Fruit fly (Drosophila melanogaster): Measurements from ENCODE around the gene CG43815.

CG43815 gene

DNA sequence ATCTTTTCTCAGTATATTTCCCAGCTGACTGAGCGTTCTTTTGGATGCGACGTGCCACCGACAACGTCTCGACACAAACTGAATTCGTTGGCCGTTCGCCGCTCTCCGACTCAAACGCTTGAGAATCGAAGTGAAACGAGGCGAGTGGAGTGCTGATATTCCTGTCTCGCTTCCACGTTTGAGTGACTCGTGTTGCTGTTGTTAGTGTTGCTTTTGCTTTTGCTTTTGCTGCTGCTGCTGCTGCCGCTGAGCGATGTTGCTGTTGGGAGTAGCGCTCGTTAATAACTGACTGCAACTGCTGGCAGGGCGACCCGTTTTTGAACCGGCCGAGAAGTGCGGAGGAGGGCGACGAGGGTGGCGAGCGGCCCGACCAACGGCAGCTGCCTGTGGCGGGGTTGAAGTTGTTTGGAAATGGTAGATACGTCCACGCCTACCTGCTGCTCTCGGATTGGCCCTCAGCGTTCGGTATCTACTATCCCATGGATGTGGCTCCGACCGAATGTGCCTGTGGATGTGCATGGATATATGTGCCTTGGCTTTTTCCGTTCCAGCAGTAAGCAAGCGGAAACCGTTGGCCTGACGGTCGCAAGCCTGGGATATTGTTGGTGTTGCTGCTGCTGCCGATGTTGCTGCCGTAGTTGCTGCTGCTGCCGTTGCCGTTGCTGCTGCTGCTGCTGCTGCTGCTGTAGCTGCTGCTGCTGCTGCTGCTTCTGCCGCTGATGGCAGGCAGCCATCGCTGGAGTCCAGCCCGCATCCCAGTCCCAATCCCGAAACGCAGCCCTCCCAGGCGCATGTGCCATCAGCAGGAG, 30.7 kb downstream of the CG43815 start, which contains the start of gene odd:
TSS of gene odd (minus strand) at position 295 of the 809 bp plus-strand sequence.
- TF ChIP-seq insv (optimal IDR thresholded peaks at IDR 0.05) (no peak), h (optimal IDR thresholded peaks at IDR 0.05) (no peak), ttk (optimal IDR thresholded peaks at IDR 0.05) (no peak), Myc (optimal IDR thresholded peaks at IDR 0.05) (no peak), psq (optimal IDR thresholded peaks at IDR 0.05) (no peak), Sin3A (optimal IDR thresholded peaks at IDR 0.05) (no peak)

DNA sequence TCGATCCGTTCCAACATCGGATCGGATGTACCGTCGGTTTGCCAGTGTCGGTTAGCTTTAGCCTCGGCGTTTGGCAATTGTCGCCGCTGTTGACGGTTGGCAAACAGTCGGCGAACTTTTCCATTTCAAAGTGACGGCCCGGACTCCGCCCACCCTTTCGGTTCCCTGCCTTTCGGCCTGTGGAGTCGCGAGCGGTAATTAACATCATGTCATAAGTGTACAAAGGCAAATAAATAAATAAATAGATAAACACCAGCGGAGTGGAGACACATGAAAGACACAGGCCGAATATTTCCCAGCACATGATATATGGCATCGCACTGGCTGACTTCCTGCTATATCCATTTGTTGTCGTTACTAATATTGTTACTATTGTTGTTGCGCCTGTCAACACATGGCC, 32.8 kb downstream of the CG43815 start:
- TF ChIP-seq psq (optimal IDR thresholded peaks at IDR 0.05) (no peak), ttk (optimal IDR thresholded peaks at IDR 0.05) (no peak)

DNA sequence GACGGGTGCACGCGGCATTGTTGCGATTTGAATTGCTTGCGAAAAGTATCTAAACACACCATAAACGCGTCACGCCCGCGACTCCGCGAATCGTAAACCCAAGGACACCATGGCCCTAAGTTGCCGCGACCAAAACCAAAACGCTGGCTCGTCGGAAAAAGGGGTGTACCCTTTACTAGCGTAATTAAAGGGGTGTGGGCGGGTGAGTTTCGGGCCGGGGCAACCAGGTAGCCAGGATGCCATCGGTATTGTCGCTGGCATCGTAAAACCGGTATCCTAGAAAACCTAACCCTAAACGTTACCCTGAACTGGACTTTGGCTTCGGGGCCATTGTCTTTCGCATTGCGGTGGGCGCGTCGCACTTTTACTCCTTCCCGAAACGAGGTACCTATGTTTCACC, 34.6 kb downstream of the CG43815 start:
- TF ChIP-seq psq (optimal IDR thresholded peaks at IDR 0.05) (no peak), h (optimal IDR thresholded peaks at IDR 0.05) (no peak), insv (optimal IDR thresholded peaks at IDR 0.05) (no peak), Myc (optimal IDR thresholded peaks at IDR 0.05) (no peak), Sin3A (optimal IDR thresholded peaks at IDR 0.05) (no peak), ttk (optimal IDR thresholded peaks at IDR 0.05) (no peak)

DNA sequence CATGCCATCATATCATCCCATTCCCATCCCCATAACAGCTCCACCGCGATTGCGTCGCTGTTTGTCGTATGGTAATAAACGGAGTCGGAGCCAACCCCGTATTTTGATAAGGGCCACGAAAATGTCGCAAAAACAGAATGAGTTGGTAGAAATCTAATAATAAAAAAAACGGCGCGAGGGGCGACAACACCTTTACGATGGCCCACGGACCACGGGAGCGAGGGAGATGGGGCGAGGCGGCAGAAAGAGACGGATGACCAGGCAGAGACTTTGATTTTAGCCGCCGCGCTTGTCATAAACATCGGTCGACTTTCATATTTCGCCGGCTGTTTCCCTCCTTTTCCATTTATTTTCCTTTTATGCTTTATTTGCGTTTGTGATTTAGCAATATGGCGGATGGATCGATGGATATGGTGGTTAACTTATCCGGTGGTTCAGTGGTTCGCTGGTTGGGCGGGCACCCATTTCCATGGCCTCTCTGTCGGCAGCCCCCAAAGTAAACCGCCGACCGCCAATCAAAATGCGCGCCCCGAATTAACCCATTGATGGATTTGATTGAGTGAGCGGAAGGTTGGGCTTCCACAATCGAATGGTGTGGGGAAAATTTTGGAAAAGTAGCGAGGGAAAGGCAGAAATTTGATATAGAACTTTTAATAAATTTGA, 35.9 kb downstream of the CG43815 start:
- TF ChIP-seq insv (optimal IDR thresholded peaks at IDR 0.05) (no peak), psq (optimal IDR thresholded peaks at IDR 0.05) (no peak), h (optimal IDR thresholded peaks at IDR 0.05) (no peak), Myc (optimal IDR thresholded peaks at IDR 0.05) (no peak)

DNA sequence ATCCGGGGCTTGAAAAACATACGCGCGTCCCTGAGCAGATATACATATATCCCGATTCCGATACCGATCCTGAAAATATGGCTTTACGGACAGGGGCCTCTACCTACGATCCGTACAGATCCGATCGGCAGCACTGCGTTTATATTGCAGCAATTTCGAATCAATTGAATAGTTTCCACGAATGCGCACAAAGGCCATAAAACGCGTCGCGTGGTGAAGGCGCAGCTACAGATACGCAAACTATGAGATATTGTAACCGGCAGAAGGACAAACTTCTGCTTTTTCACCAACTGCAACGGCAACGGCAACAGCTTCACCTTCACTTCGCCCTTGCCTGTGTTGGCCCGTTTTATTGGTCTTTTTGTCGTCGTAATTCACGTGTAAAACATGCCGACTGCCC, 39.1 kb downstream of the CG43815 start:
- no peak for TF ChIP-seq insv (optimal IDR thresholded peaks at IDR 0.05)
- TF ChIP-seq h (optimal IDR thresholded peaks at IDR 0.05): no peak
- TF ChIP-seq Myc (optimal IDR thresholded peaks at IDR 0.05): no peak
- TF ChIP-seq psq (optimal IDR thresholded peaks at IDR 0.05): no peak
- TF ChIP-seq ttk (optimal IDR thresholded peaks at IDR 0.05): no peak
- TF ChIP-seq Sin3A (optimal IDR thresholded peaks at IDR 0.05): no peak

DNA sequence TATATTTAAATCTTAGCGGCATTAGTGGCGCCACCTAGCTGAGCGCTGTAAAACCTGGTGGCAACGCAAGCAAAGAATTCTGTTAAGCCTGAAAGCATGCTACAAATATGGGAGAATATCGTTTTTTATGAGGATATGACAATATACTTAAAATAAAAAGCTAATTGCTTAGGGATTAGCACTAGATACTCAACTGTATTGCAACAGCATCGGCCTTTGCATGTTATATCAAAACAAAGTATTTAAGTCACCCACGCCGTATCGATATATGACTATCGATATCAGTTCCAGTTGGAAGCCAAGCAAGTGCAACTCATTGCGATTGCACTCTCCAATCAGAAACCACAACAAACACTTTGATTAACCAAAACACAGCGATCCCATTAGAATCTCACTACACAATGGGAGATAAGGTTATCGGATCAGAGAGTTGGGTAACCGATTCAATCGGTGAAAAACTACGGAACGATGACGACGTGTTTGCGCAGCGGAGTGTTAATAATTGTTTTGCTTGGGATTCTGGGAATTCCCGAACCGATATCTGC, 42.9 kb downstream of the CG43815 start, which contains the start of gene Ugt36A1:
TSS of gene Ugt36A1 (plus strand) at position 280 of the 545 bp plus-strand sequence.
- TF ChIP-seq Myc (optimal IDR thresholded peaks at IDR 0.05) (no peak), ttk (optimal IDR thresholded peaks at IDR 0.05) (no peak), Sin3A (optimal IDR thresholded peaks at IDR 0.05) (no peak), psq (optimal IDR thresholded peaks at IDR 0.05) (no peak), h (optimal IDR thresholded peaks at IDR 0.05) (no peak), insv (optimal IDR thresholded peaks at IDR 0.05) (no peak)

DNA sequence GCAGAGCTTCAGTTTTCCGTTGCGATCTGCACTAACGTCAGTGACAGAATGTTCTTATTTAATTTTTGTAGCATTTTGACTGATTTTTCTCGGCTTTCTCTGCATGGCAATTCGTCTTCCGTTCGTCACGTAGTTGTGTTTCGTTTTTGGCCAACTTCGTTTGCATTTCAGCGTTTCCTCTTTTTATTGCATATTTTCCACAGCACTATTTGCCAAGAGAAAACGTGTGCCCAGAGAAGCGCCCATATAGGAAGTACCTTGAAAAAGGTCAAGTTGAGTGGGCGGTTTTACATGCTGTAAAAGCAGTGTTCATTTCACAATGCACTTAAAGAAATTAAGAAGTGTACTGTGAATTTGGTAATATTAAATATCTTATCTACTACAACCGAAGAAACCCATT, 45.6 kb downstream of the CG43815 start, which contains the start of gene CG15418:
TSS of gene CG15418 (minus strand) at position 101 of the 400 bp plus-strand sequence.
- TF ChIP-seq h (optimal IDR thresholded peaks at IDR 0.05) (no peak), Sin3A (optimal IDR thresholded peaks at IDR 0.05) (no peak), psq (optimal IDR thresholded peaks at IDR 0.05) (no peak), Myc (optimal IDR thresholded peaks at IDR 0.05) (no peak), insv (optimal IDR thresholded peaks at IDR 0.05) (no peak), ttk (optimal IDR thresholded peaks at IDR 0.05) (no peak)

DNA sequence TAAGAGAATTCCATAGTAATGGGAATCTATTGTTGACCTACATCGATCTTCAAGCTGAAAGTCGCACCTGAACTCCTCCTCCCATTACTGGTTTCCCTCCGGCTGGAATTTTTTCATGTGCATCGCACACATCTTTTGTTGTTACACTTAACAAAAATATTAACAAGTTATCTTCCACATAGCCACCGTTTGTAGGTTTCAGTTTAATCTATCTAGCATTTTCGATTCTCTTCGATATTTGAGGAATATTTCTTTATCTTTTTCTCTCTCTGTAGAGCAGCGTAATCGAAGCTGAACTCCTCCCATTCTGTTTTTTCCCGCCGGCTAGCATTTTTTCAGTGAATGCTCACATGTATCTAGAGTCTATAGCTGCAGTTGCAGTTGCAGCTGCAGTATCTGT, 48.8 kb downstream of the CG43815 start:
- TF ChIP-seq Myc (optimal IDR thresholded peaks at IDR 0.05) (no peak), psq (optimal IDR thresholded peaks at IDR 0.05) (no peak), ttk (optimal IDR thresholded peaks at IDR 0.05) (no peak), insv (optimal IDR thresholded peaks at IDR 0.05) (no peak), h (optimal IDR thresholded peaks at IDR 0.05) (no peak)
